Worm (Caenorhabditis elegans): ENCODE measurements around the gene srbc-61.

The srbc-61 gene

ce11 chrV:17473699-17474098, 2.9 kb upstream of the srbc-61 start, which contains the start of gene srh-123:
Gene srh-123, plus strand, starts transcription at chrV:17473999.
- no peak for TF ChIP-seq lsy-12 (tag; optimal IDR thresholded peaks at IDR 0.05)
- no peak for TF ChIP-seq ama-1 (optimal IDR thresholded peaks at IDR 0.05)
- no peak for TF ChIP-seq nhr-76 (tag; optimal IDR thresholded peaks at IDR 0.05)
- TF ChIP-seq ceh-9 (tag; optimal IDR thresholded peaks at IDR 0.05): no peak
- TF ChIP-seq ztf-11 (tag; optimal IDR thresholded peaks at IDR 0.05): no peak
- TF ChIP-seq unc-62 (GFP tag; optimal IDR thresholded peaks at IDR 0.05): no peak
- TF ChIP-seq ztf-4 (tag; optimal IDR thresholded peaks at IDR 0.05): no peak
- TF ChIP-seq unc-39 (tag; optimal IDR thresholded peaks at IDR 0.05): no peak
- no peak for TF ChIP-seq sea-2 (GFP tag; optimal IDR thresholded peaks at IDR 0.05)
- TF ChIP-seq ceh-28 (tag; optimal IDR thresholded peaks at IDR 0.05): no peak
- TF ChIP-seq skn-1 (tag; optimal IDR thresholded peaks at IDR 0.05): no peak
- TF ChIP-seq lin-15B (tag; optimal IDR thresholded peaks at IDR 0.05): no peak
- TF ChIP-seq hmg-11 (tag; optimal IDR thresholded peaks at IDR 0.05): no peak
- no peak for TF ChIP-seq fkh-10 (GFP tag; optimal IDR thresholded peaks at IDR 0.05)
- no peak for TF ChIP-seq lin-39 (tag; optimal IDR thresholded peaks at IDR 0.05)
- no peak for TF ChIP-seq nhr-11 (tag; optimal IDR thresholded peaks at IDR 0.05)

ce11 chrV:17485078-17485477, 8.5 kb downstream of the srbc-61 start, which contains the start of gene srh-111:
Gene srh-111, minus strand, starts transcription at chrV:17485178.
- TF ChIP-seq elt-1 (tag; optimal IDR thresholded peaks at IDR 0.05): no peak
- TF ChIP-seq nhr-77 (tag; optimal IDR thresholded peaks at IDR 0.05): no peak
- no peak for TF ChIP-seq lin-39 (tag; optimal IDR thresholded peaks at IDR 0.05)
- TF ChIP-seq nhr-12 (tag; optimal IDR thresholded peaks at IDR 0.05): no peak
- no peak for TF ChIP-seq elt-2 (tag; optimal IDR thresholded peaks at IDR 0.05)
- TF ChIP-seq nhr-76 (tag; optimal IDR thresholded peaks at IDR 0.05): no peak
- TF ChIP-seq zag-1 (tag; optimal IDR thresholded peaks at IDR 0.05): no peak
- no peak for TF ChIP-seq nhr-23 (tag; optimal IDR thresholded peaks at IDR 0.05)
- TF ChIP-seq ceh-28 (tag; optimal IDR thresholded peaks at IDR 0.05): no peak
- no peak for TF ChIP-seq snpc-4 (tag; optimal IDR thresholded peaks at IDR 0.05)
- TF ChIP-seq nhr-28 (tag; optimal IDR thresholded peaks at IDR 0.05): no peak
- TF ChIP-seq eor-1 (tag; optimal IDR thresholded peaks at IDR 0.05): no peak
- no peak for TF ChIP-seq R02D3.7 (tag; optimal IDR thresholded peaks at IDR 0.05)
- TF ChIP-seq egl-27 (tag; optimal IDR thresholded peaks at IDR 0.05): no peak
- no peak for TF ChIP-seq ceh-9 (tag; optimal IDR thresholded peaks at IDR 0.05)

- TF ChIP-seq unc-39 (tag; optimal IDR thresholded peaks at IDR 0.05) (no peak), nhr-11 (tag; optimal IDR thresholded peaks at IDR 0.05) (no peak), ceh-28 (tag; optimal IDR thresholded peaks at IDR 0.05) (no peak), ztf-11 (tag; optimal IDR thresholded peaks at IDR 0.05) (no peak), ama-1 (optimal IDR thresholded peaks at IDR 0.05) (no peak), egl-5 (tag; optimal IDR thresholded peaks at IDR 0.05) (no peak), nfya-1 (tag; optimal IDR thresholded peaks at IDR 0.05; ENCODE audit: insufficient read depth) (no peak), lin-15B (tag; optimal IDR thresholded peaks at IDR 0.05) (no peak), fkh-2 (tag; optimal IDR thresholded peaks at IDR 0.05) (no peak), daf-12 (tag; optimal IDR thresholded peaks at IDR 0.05) (no peak), jun-1 (tag; optimal IDR thresholded peaks at IDR 0.05) (no peak)
These were observed 9.4 kb downstream of the srbc-61 start, which contains the start of gene scl-24 for ce11 chrV:17486034-17486433. Gene scl-24, plus strand, starts transcription at chrV:17486334.

- no peak for TF ChIP-seq nhr-11 (tag; optimal IDR thresholded peaks at IDR 0.05)
- TF ChIP-seq sea-2 (GFP tag; optimal IDR thresholded peaks at IDR 0.05): no peak
- TF ChIP-seq egl-27 (tag; optimal IDR thresholded peaks at IDR 0.05): no peak
These were observed 17.1 kb downstream of the srbc-61 start, which contains the start of gene fbxa-102 for ce11 chrV:17493732-17494131. Gene fbxa-102, minus strand, starts transcription at chrV:17493832.

- no peak for TF ChIP-seq mml-1 (tag; optimal IDR thresholded peaks at IDR 0.05)
- no peak for TF ChIP-seq hmg-11 (tag; optimal IDR thresholded peaks at IDR 0.05)
- no peak for TF ChIP-seq nhr-23 (tag; optimal IDR thresholded peaks at IDR 0.05)
- TF ChIP-seq ztf-4 (tag; optimal IDR thresholded peaks at IDR 0.05): no peak
- TF ChIP-seq nhr-76 (tag; optimal IDR thresholded peaks at IDR 0.05): no peak
- TF ChIP-seq nhr-12 (tag; optimal IDR thresholded peaks at IDR 0.05): no peak
- no peak for TF ChIP-seq fkh-2 (tag; optimal IDR thresholded peaks at IDR 0.05)
- no peak for TF ChIP-seq skn-1 (tag; optimal IDR thresholded peaks at IDR 0.05)
- no peak for TF ChIP-seq elt-2 (tag; optimal IDR thresholded peaks at IDR 0.05)
- no peak for TF ChIP-seq nfya-1 (tag; optimal IDR thresholded peaks at IDR 0.05; ENCODE audit: insufficient read depth)
- TF ChIP-seq nhr-11 (tag; optimal IDR thresholded peaks at IDR 0.05): no peak
- TF ChIP-seq ceh-16 (tag; optimal IDR thresholded peaks at IDR 0.05): no peak
- no peak for TF ChIP-seq sea-2 (GFP tag; optimal IDR thresholded peaks at IDR 0.05)
- TF ChIP-seq elt-3 (tag; optimal IDR thresholded peaks at IDR 0.05): no peak
- TF ChIP-seq eor-1 (tag; optimal IDR thresholded peaks at IDR 0.05): no peak
- TF ChIP-seq lin-39 (tag; optimal IDR thresholded peaks at IDR 0.05): no peak
- TF ChIP-seq nhr-25 (tag; optimal IDR thresholded peaks at IDR 0.05): no peak
These were observed 19.5 kb downstream of the srbc-61 start, which contains the start of gene srh-118 for ce11 chrV:17496071-17496470. Gene srh-118, minus strand, starts transcription at chrV:17496171.
